Worm (Caenorhabditis elegans) whole organism, L3 larva: ENCODE measurements around the gene sir-2.3.

Experiments used
- R02D3.7 ChIP-seq: fragments of 150-350 bp; optimal IDR thresholded peaks from 2 replicates; lab custom pipeline; 2014; ENCODE audit warnings: missing biosample characterization, missing genetic modification characterization
- ZK546.5 ChIP-seq: sonication (generic microtip); optimal IDR thresholded peaks from 2 replicates; lab custom pipeline; 2017; ENCODE audit warnings: missing biosample characterization, missing genetic modification characterization
- aly-2 ChIP-seq: fragments of 150-350 bp; optimal IDR thresholded peaks from 2 replicates; lab custom pipeline; 2014; ENCODE audit warnings: missing biosample characterization, missing genetic modification characterization
- ama-1 ChIP-seq: fragments of 150-350 bp; optimal IDR thresholded peaks from 2 replicates; lab custom pipeline; 2018
- elt-1 ChIP-seq: fragments of 150-350 bp; optimal IDR thresholded peaks from 2 replicates; lab custom pipeline; 2014; ENCODE audit warnings: missing biosample characterization, missing genetic modification characterization
- mdl-1 ChIP-seq: fragments of 150-350 bp; optimal IDR thresholded peaks from 2 replicates; lab custom pipeline; 2014; ENCODE audit warnings: missing biosample characterization, missing genetic modification characterization
- nhr-76 ChIP-seq: fragments of 150-350 bp; sonication (generic microtip); optimal IDR thresholded peaks from 5 replicates; lab custom pipeline; 2014; ENCODE audit warnings: missing biosample characterization, missing genetic modification characterization
- pqm-1 ChIP-seq: fragments of 150-350 bp; optimal IDR thresholded peaks from 2 replicates; lab custom pipeline; 2017; ENCODE audit warnings: missing biosample characterization, missing genetic modification characterization, inconsistent platforms
- sea-2 ChIP-seq: fragments of 150-350 bp; sonication (generic microtip); optimal IDR thresholded peaks from 4 replicates; lab custom pipeline; 2014; ENCODE audit warnings: missing biosample characterization, missing genetic modification reagents, missing genetic modification characterization
- unc-62 ChIP-seq: fragments of 150-350 bp; sonication (generic microtip); optimal IDR thresholded peaks from 4 replicates; lab custom pipeline; 2014; ENCODE audit warnings: missing biosample characterization, missing genetic modification reagents, missing genetic modification characterization
- ztf-11 ChIP-seq: fragments of 150-350 bp; optimal IDR thresholded peaks from 2 replicates; lab custom pipeline; 2014; ENCODE audit warnings: missing biosample characterization, missing genetic modification characterization

ce11 chrX:13379072-13379471 lies 47.6 kb downstream of the sir-2.3 start:
- TF ChIP-seq pqm-1 (tag; lab: Kevin White, UChicago) (no peak), elt-1 (no peak), ama-1 (lab: Kevin White, UChicago) (no peak), ztf-11 (tag; lab: Kevin White, UChicago) (no peak), mdl-1 (no peak), ZK546.5 (tag; lab: Kevin White, UChicago) (no peak), R02D3.7 (no peak), unc-62 (no peak), aly-2 (no peak), nhr-76 (tag; lab: Kevin White, UChicago) (no peak), sea-2 (GFP tag; lab: Kevin White, UChicago) (no peak)
